Worm (Caenorhabditis elegans): ENCODE data around the gene C18E9.5.

Gene C18E9.5

ce11 chrII:8992780-8993179 lies 23.0 kb downstream of the C18E9.5 start, which contains the start of gene ooc-5:
Gene ooc-5, plus strand, starts transcription at chrII:8993160.
- TF ChIP-seq pha-4 (tag; optimal IDR thresholded peaks at IDR 0.05) = peak; percentile 44
- TF ChIP-seq egl-5 (tag; optimal IDR thresholded peaks at IDR 0.05) = peak; percentile 44
- TF ChIP-seq nfya-1 (tag; optimal IDR thresholded peaks at IDR 0.05; ENCODE audit: insufficient read depth) = peak; percentile 42
- no peak for TF ChIP-seq nhr-23 (tag; optimal IDR thresholded peaks at IDR 0.05)

DNA sequence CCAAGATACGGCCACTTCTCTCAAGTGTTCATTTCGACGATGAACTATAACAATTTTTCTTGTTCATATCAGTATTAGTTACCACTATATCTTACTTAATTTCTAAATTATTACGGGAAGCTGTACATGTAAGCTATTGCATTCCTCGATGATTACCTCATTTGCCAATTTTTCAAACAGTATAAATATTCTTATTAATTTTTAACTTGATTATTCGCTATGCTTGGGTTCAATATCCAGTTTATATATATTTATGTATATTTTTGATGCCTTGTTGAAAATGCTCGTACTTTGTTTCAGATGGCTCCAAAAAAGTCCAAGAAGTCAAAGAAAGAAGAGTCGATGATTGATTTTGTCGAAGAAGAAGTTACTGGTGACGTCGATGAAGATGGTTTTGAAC lies 24.6 kb downstream of the C18E9.5 start, which contains the start of gene F44G4.1:
Gene F44G4.1, plus strand, starts transcription at position 301 of the 400 bp plus-strand sequence.
- TF ChIP-seq snpc-4 (tag; optimal IDR thresholded peaks at IDR 0.05) = no peak
- no peak for TF ChIP-seq nhr-77 (tag; optimal IDR thresholded peaks at IDR 0.05)
- no peak for TF ChIP-seq aly-2 (tag; optimal IDR thresholded peaks at IDR 0.05)
- TF ChIP-seq ceh-28 (tag; optimal IDR thresholded peaks at IDR 0.05) = no peak
- no peak for TF ChIP-seq nfya-1 (tag; optimal IDR thresholded peaks at IDR 0.05; ENCODE audit: insufficient read depth)
- no peak for TF ChIP-seq nhr-237 (tag; optimal IDR thresholded peaks at IDR 0.05)
- no peak for TF ChIP-seq egl-27 (tag; optimal IDR thresholded peaks at IDR 0.05)
- TF ChIP-seq hmg-11 (tag; optimal IDR thresholded peaks at IDR 0.05) = no peak
- TF ChIP-seq jun-1 (tag; optimal IDR thresholded peaks at IDR 0.05) = no peak
- no peak for TF ChIP-seq ceh-9 (tag; optimal IDR thresholded peaks at IDR 0.05)

DNA sequence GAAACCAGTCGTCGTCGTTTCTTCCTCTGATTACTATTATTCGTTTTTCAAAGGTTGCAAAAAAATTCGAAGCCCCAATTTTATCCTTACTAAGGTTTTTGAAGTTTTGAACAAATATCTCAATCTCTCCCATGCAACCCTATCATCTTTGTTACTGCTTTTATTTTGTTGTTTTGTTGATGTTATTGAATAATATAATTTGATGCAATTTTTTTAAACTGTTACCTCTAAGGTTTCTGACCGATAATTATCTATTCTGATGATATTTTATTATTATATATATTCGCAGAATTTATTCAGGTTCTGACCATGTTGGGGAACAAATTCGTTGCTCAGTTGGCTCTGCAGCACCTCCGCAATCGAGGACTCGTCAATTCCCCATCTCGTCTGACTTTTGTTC lies 26.3 kb downstream of the C18E9.5 start, which contains the start of gene ndub-2:
Gene ndub-2, plus strand, starts transcription at position 301 of the 400 bp plus-strand sequence.
- TF ChIP-seq hmg-11 (tag; optimal IDR thresholded peaks at IDR 0.05) (no peak), daf-12 (tag; optimal IDR thresholded peaks at IDR 0.05) (no peak)

DNA sequence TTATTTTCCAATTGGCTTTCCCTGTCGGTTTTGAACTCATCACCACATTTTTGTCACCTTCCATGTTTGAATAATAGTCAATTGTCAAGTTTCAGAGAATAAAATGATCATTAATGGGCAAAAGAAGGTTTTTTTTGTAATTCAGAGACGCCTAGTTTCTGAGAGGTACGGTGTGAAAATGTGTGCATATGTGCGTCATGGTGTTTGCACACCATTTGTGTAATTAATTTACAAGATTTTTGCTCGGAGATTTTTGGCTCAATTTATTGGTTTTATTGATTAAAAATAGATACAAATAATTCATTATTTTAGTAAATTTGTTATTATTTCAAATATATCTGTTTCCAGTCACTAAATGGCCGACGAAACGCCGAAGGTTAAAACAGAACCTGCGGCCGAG lies 27.7 kb downstream of the C18E9.5 start, which contains the start of the genes F44G4.3 and tdp-1:
Gene F44G4.3, minus strand, starts transcription at position 184 of the 400 bp plus-strand sequence.
Gene tdp-1, plus strand, starts transcription at position 347 of the 400 bp plus-strand sequence.
- peak; percentile 66 for TF ChIP-seq nfya-1 (tag; optimal IDR thresholded peaks at IDR 0.05; ENCODE audit: insufficient read depth)
- TF ChIP-seq pha-4 (tag; optimal IDR thresholded peaks at IDR 0.05) = peak; percentile 51
- TF ChIP-seq R02D3.7 (tag; optimal IDR thresholded peaks at IDR 0.05) = no peak

- TF ChIP-seq ZK546.5 (tag; optimal IDR thresholded peaks at IDR 0.05) (no peak), aly-2 (tag; optimal IDR thresholded peaks at IDR 0.05) (no peak), elt-1 (tag; optimal IDR thresholded peaks at IDR 0.05) (no peak), fkh-2 (tag; optimal IDR thresholded peaks at IDR 0.05) (no peak), lin-15B (tag; optimal IDR thresholded peaks at IDR 0.05) (no peak), ceh-82 (tag; optimal IDR thresholded peaks at IDR 0.05) (no peak), zag-1 (tag; optimal IDR thresholded peaks at IDR 0.05) (no peak), lsy-12 (tag; optimal IDR thresholded peaks at IDR 0.05) (no peak), pha-4 (tag; optimal IDR thresholded peaks at IDR 0.05) (no peak), eor-1 (tag; optimal IDR thresholded peaks at IDR 0.05) (no peak), jun-1 (tag; optimal IDR thresholded peaks at IDR 0.05) (no peak), ceh-16 (tag; optimal IDR thresholded peaks at IDR 0.05) (no peak), nhr-25 (tag; optimal IDR thresholded peaks at IDR 0.05) (no peak), ztf-11 (tag; optimal IDR thresholded peaks at IDR 0.05) (no peak), nhr-237 (tag; optimal IDR thresholded peaks at IDR 0.05) (no peak), fkh-10 (GFP tag; optimal IDR thresholded peaks at IDR 0.05) (no peak), nfya-1 (tag; optimal IDR thresholded peaks at IDR 0.05; ENCODE audit: insufficient read depth) (no peak), nhr-67 (tag; optimal IDR thresholded peaks at IDR 0.05) (no peak), ceh-28 (tag; optimal IDR thresholded peaks at IDR 0.05) (no peak), mdl-1 (tag; optimal IDR thresholded peaks at IDR 0.05) (no peak)
These were observed 30.6 kb downstream of the C18E9.5 start, which contains the start of gene F44G4.5 for ce11 chrII:9000331-9000730. Gene F44G4.5, minus strand, starts transcription at chrII:9000431.

ce11 chrII:9001743-9002222 lies 32.0 kb downstream of the C18E9.5 start, which contains the start of gene F44G4.6:
Gene F44G4.6, minus strand, starts transcription at chrII:9001793.
- TF ChIP-seq pha-4 (tag; optimal IDR thresholded peaks at IDR 0.05) (no peak), nhr-12 (tag; optimal IDR thresholded peaks at IDR 0.05) (no peak), nhr-76 (tag; optimal IDR thresholded peaks at IDR 0.05) (no peak), nfya-1 (tag; optimal IDR thresholded peaks at IDR 0.05; ENCODE audit: insufficient read depth) (no peak), aly-2 (tag; optimal IDR thresholded peaks at IDR 0.05) (no peak)
